Worm (Caenorhabditis elegans) whole organism, L4 larva: ENCODE data around the gene Y55F3AM.9.

Experiments
- F49E8.2 ChIP-seq: sonication (generic microtip); optimal IDR thresholded peaks from 2 replicates; lab custom pipeline; 2016; ENCODE audit warnings: missing compliant biosample characterization, mild to moderate bottlenecking, missing genetic modification characterization, borderline replicate concordance
- Y48G9A.11 ChIP-seq: fragments of 200-800 bp; sonication (Bioruptor generic); IDR thresholded peaks from 2 replicates; pipeline ENCODE4 v1.3.6; 2022; ENCODE audit warnings: missing genetic modification reagents, missing genetic modification characterization, missing compliant biosample characterization
- ZK546.5 ChIP-seq, 2 experiments: sonication (generic microtip); optimal IDR thresholded peaks; 2 replicates each; lab custom pipeline; 2017; ENCODE audit warnings: missing biosample characterization in 2 of 2, missing genetic modification characterization in 2 of 2
- aha-1 ChIP-seq: fragments of 150-350 bp; peaks from one replicate; lab custom pipeline; 2014; ENCODE audit warnings: missing biosample characterization, missing genetic modification characterization
- ceh-28 ChIP-seq: fragments of 150-350 bp; optimal IDR thresholded peaks from 2 replicates; lab custom pipeline; 2014; ENCODE audit warnings: missing biosample characterization, missing genetic modification reagents, missing genetic modification characterization
- ceh-32 ChIP-seq: sonication (generic microtip); optimal IDR thresholded peaks from 2 replicates; lab custom pipeline; 2016; ENCODE audit warnings: mild to moderate bottlenecking, missing genetic modification characterization, missing compliant biosample characterization; ENCODE audit not compliant: poor library complexity
- ceh-62 ChIP-seq: sonication (generic microtip); optimal IDR thresholded peaks from 2 replicates; lab custom pipeline; 2017; ENCODE audit warnings: missing biosample characterization, missing genetic modification characterization
- daf-19 ChIP-seq: fragments of 200-800 bp; sonication (Bioruptor generic); conservative IDR thresholded peaks from 2 replicates; pipeline ENCODE4 v1.3.6; 2022; ENCODE audit warnings: missing genetic modification characterization, missing compliant biosample characterization
- dpl-1 ChIP-seq: fragments of 150-350 bp; optimal IDR thresholded peaks from 2 replicates; lab custom pipeline; 2014; ENCODE audit warnings: missing biosample characterization, missing genetic modification reagents, missing genetic modification characterization
- egl-43 ChIP-seq: fragments of 200-800 bp; sonication (Bioruptor generic); IDR thresholded peaks from 2 replicates; pipeline ENCODE4 v1.3.6; 2022; ENCODE audit warnings: missing genetic modification reagents, missing genetic modification characterization, missing compliant biosample characterization
- hif-1 ChIP-seq, 2 experiments: sonication (generic microtip); optimal IDR thresholded peaks; 2 replicates each; lab custom pipeline; 2016 to 2017; ENCODE audit warnings: missing compliant biosample characterization in 2 of 2, missing genetic modification characterization in 2 of 2, missing genetic modification reagents in 2 of 2, missing genotype in 2 of 2, mild to moderate bottlenecking in 1 of 2
- hlh-11 ChIP-seq: fragments of 200-800 bp; sonication (Bioruptor generic); optimal IDR thresholded peaks from 2 replicates; lab custom pipeline; 2018; ENCODE audit warnings: mild to moderate bottlenecking, missing genetic modification characterization, missing compliant biosample characterization
- lin-38 ChIP-seq: fragments of 200-800 bp; sonication (Bioruptor generic); IDR thresholded peaks from 2 replicates; pipeline ENCODE4 v1.3.6; 2022; ENCODE audit warnings: missing genetic modification reagents, missing genetic modification characterization, missing compliant biosample characterization
- lsy-2 ChIP-seq, 2 experiments: fragments of 150-350 bp in 1 of 2; sonication (generic microtip) in 1 of 2; optimal IDR thresholded peaks; 2 replicates each; lab custom pipeline; 2014 to 2017; ENCODE audit warnings: missing biosample characterization in 2 of 2, missing genetic modification characterization in 2 of 2
- mxl-2 ChIP-seq: fragments of 200-800 bp; sonication (Bioruptor generic); conservative IDR thresholded peaks from 2 replicates; pipeline ENCODE4 v1.3.6; 2022; ENCODE audit warnings: missing genetic modification reagents, missing genetic modification characterization, missing compliant biosample characterization
- nhr-10 ChIP-seq: fragments of 150-350 bp; optimal IDR thresholded peaks from 2 replicates; lab custom pipeline; 2014; ENCODE audit warnings: missing biosample characterization, missing genetic modification characterization
- nhr-237 ChIP-seq: sonication (generic microtip); optimal IDR thresholded peaks from 2 replicates; lab custom pipeline; 2017; ENCODE audit warnings: missing biosample characterization, missing genetic modification characterization
- pha-4 ChIP-seq, 2 experiments: fragments of 150-350 bp in 1 of 2; fragments of 200-800 bp in 1 of 2; sonication (Bioruptor generic) in 1 of 2; IDR thresholded peaks in 1 of 2; optimal IDR thresholded peaks in 1 of 2; 2 replicates each; pipeline versions ENCODE4 v1.3.6 to Lab custom; 2014 to 2022; ENCODE audit warnings: missing genetic modification characterization in 2 of 2, missing genetic modification reagents in 2 of 2, missing biosample characterization in 1 of 2, missing compliant biosample characterization in 1 of 2
- rbr-2 ChIP-seq: sonication (generic microtip); optimal IDR thresholded peaks from 2 replicates; lab custom pipeline; 2016; ENCODE audit warnings: missing genotype, missing genetic modification characterization, missing compliant biosample characterization
- set-16 ChIP-seq: fragments of 200-800 bp; sonication (Bioruptor generic); IDR thresholded peaks from 2 replicates; pipeline ENCODE4 v1.3.6; 2022; ENCODE audit warnings: missing genetic modification reagents, missing genetic modification characterization, missing compliant biosample characterization
- spr-3 ChIP-seq: fragments of 200-800 bp; sonication (Bioruptor generic); optimal IDR thresholded peaks from 2 replicates; lab custom pipeline; 2018; ENCODE audit warnings: mild to moderate bottlenecking, missing genetic modification characterization, missing compliant biosample characterization
- unc-130 ChIP-seq: sonication (generic microtip); optimal IDR thresholded peaks from 2 replicates; lab custom pipeline; 2016; ENCODE audit warnings: missing genetic modification reagents, missing genetic modification characterization, missing compliant biosample characterization
- unc-62 ChIP-seq, 3 experiments: fragments of 150-350 bp in 1 of 3; sonication (generic microtip); optimal IDR thresholded peaks in 2 of 3; peaks in 1 of 3; 1 replicate in 1 of 3; 2 replicates in 2 of 3; lab custom pipeline; 2014 to 2017; ENCODE audit warnings: missing biosample characterization in 3 of 3, missing genetic modification characterization in 3 of 3, missing genetic modification reagents in 3 of 3, missing genotype in 1 of 3
- zip-2 ChIP-seq: fragments of 150-350 bp; optimal IDR thresholded peaks from 2 replicates; lab custom pipeline; 2014; ENCODE audit warnings: missing biosample characterization, missing genetic modification characterization
- ztf-7 ChIP-seq: fragments of 150-350 bp; optimal IDR thresholded peaks from 2 replicates; lab custom pipeline; 2014; ENCODE audit warnings: missing biosample characterization, missing genetic modification characterization

Y55F3AM.9 gene

ce11 chrIV:1053989-1054388 is 44.5 kb upstream of the Y55F3AM.9 start:
- TF ChIP-seq pha-4 (GFP tag; IDR thresholded peaks at IDR 0.05; lab: Robert Waterston, UW) (no peak), pha-4 (tag; optimal IDR thresholded peaks at IDR 0.05; lab: Kevin White, UChicago) (no peak), set-16 (GFP tag; lab: Robert Waterston, UW) (peak; percentile 93), hif-1 (tag; optimal IDR thresholded peaks at IDR 0.05; lab: Kevin White, UChicago) (no peak), rbr-2 (tag; lab: Kevin White, UChicago) (no peak)
- TF ChIP-seq, all 104 proteins: peak for 1

- peak; percentile 72; the same call in 1 of the 2 replicates for TF ChIP-seq Y48G9A.11 (GFP tag; lab: Robert Waterston, UW)
- TF ChIP-seq, all 104 proteins: peak for 1; not testable (repeated sequence) for 103
Measured at ce11 chrIV:1051636-1052133, 42.2 kb upstream of the Y55F3AM.9 start, which contains the start of gene Y55F3AM.21. Gene Y55F3AM.21 (minus strand): TSS chrIV:1051686.

ce11 chrIV:1046996-1047395 is 37.5 kb upstream of the Y55F3AM.9 start:
- TF ChIP-seq aha-1 (tag; lab: Kevin White, UChicago), result no peak
- no peak for TF ChIP-seq mxl-2
- TF ChIP-seq dpl-1 (GFP tag; lab: Kevin White, UChicago), result no peak
- TF ChIP-seq ceh-28, result peak; percentile 69
- TF ChIP-seq ztf-7 (tag; lab: Kevin White, UChicago), result no peak
- TF ChIP-seq unc-62 (GFP tag; optimal IDR thresholded peaks at IDR 0.05 in 1 of 2; lab: Kevin White, UChicago), result peak in 1 of 2 experiments; percentile 82
- no peak for TF ChIP-seq unc-62 (tag; optimal IDR thresholded peaks at IDR 0.05; lab: Kevin White, UChicago)
- TF ChIP-seq unc-130 (GFP tag; lab: Kevin White, UChicago), result no peak
- TF ChIP-seq, all 104 proteins: peak for 2

- no peak for TF ChIP-seq hlh-11 (tag; lab: Kevin White, UChicago)
- peak; percentile 22 for TF ChIP-seq aha-1 (tag; lab: Kevin White, UChicago)
Measured at ce11 chrIV:1045683-1046082, 36.1 kb upstream of the Y55F3AM.9 start, which contains the start of gene srx-12. Gene srx-12 (plus strand): TSS chrIV:1045983.

- TF ChIP-seq ceh-62 (tag; lab: Kevin White, UChicago) (no peak), aha-1 (tag; lab: Kevin White, UChicago) (no peak), F49E8.2 (tag; lab: Kevin White, UChicago) (no peak), daf-19 (no peak)
Measured at ce11 chrIV:1044287-1044686, 34.8 kb upstream of the Y55F3AM.9 start, which contains the start of gene Y55F3AM.11. Gene Y55F3AM.11 (minus strand): TSS chrIV:1044387.

- TF ChIP-seq egl-43 (GFP tag; lab: Robert Waterston, UW) (no peak), zip-2 (tag; lab: Kevin White, UChicago) (no peak), spr-3 (GFP tag; lab: Kevin White, UChicago) (no peak), nhr-237 (no peak), ceh-32 (tag; lab: Kevin White, UChicago) (no peak), ZK546.5 (tag; optimal IDR thresholded peaks at IDR 0.05; lab: Kevin White, UChicago) (no peak), lsy-2 (tag; optimal IDR thresholded peaks at IDR 0.05; lab: Kevin White, UChicago) (no peak), lin-38 (peak; percentile 84)
- TF ChIP-seq, all 104 proteins: peak for 1
Measured at ce11 chrIV:1040537-1040936, 31.0 kb upstream of the Y55F3AM.9 start.

- peak in 1 of 2 experiments; percentile 96 for TF ChIP-seq unc-62 (GFP tag; optimal IDR thresholded peaks at IDR 0.05 in 1 of 2; lab: Kevin White, UChicago)
- no peak for TF ChIP-seq unc-62 (tag; optimal IDR thresholded peaks at IDR 0.05; lab: Kevin White, UChicago)
- TF ChIP-seq nhr-10 (tag; lab: Kevin White, UChicago), result no peak
Measured at ce11 chrIV:1038516-1038915, 29.0 kb upstream of the Y55F3AM.9 start.
